Fruit fly (Drosophila melanogaster) whole organism, embryonic: ENCODE measurements around the gene plx.

Experiments used
- CG10209 ChIP-seq: fragments of 200-800 bp; sonication (Bioruptor generic); optimal IDR thresholded peaks from 3 replicates; lab custom pipeline; 2017; ENCODE audit warnings: missing biosample characterization, mild to moderate bottlenecking, missing genetic modification characterization, missing genetic modification reagents
- CG10431 ChIP-seq: fragments of 200-800 bp; sonication (Bioruptor generic); optimal IDR thresholded peaks from 3 replicates; lab custom pipeline; 2018; ENCODE audit warnings: missing biosample characterization, mild to moderate bottlenecking, missing genetic modification characterization
- CG11093 ChIP-seq: fragments of 200-800 bp; sonication (Bioruptor generic); IDR thresholded peaks from 3 replicates; pipeline ENCODE4 v1.3.6; 2022; ENCODE audit warnings: missing biosample characterization, missing genetic modification characterization
- CG12769 ChIP-seq: fragments of 200-800 bp; sonication (Bioruptor generic); optimal IDR thresholded peaks from 2 replicates; lab custom pipeline; 2019; ENCODE audit warnings: missing biosample characterization, mild to moderate bottlenecking, missing genetic modification characterization, moderate library complexity
- CG15011 ChIP-seq: fragments of 200-800 bp; sonication (Bioruptor generic); optimal IDR thresholded peaks from 3 replicates; lab custom pipeline; 2018; ENCODE audit warnings: missing biosample characterization, mild to moderate bottlenecking, missing genetic modification characterization
- CG17186 ChIP-seq: fragments of 200-800 bp; sonication (Bioruptor generic); optimal IDR thresholded peaks from 3 replicates; lab custom pipeline; 2017; ENCODE audit warnings: missing biosample characterization, missing genetic modification reagents, missing genetic modification characterization
- CG17829 ChIP-seq: fragments of 200-800 bp; optimal IDR thresholded peaks from 2 replicates; lab custom pipeline; 2019; ENCODE audit warnings: missing biosample characterization, mild to moderate bottlenecking, missing genetic modification characterization, moderate library complexity
- CG18599 ChIP-seq: fragments of 200-800 bp; sonication (Bioruptor generic); optimal IDR thresholded peaks from 3 replicates; lab custom pipeline; 2017; ENCODE audit warnings: missing biosample characterization, missing genetic modification characterization, mild to moderate bottlenecking, moderate library complexity, missing genetic modification reagents
- CG18764 ChIP-seq: fragments of 200-800 bp; sonication (Bioruptor generic); optimal IDR thresholded peaks from 3 replicates; lab custom pipeline; 2016; ENCODE audit warnings: missing biosample characterization, missing genetic modification characterization
- CG2889 ChIP-seq: fragments of 200-800 bp; sonication (Bioruptor generic); IDR thresholded peaks from 3 replicates; pipeline ENCODE4 v1.3.6; 2022; ENCODE audit warnings: missing biosample characterization, missing genetic modification characterization
- CG34376 ChIP-seq: fragments of 200-800 bp; sonication (Bioruptor generic); optimal IDR thresholded peaks from 2 replicates; lab custom pipeline; 2018; ENCODE audit warnings: missing biosample characterization, mild to moderate bottlenecking, missing genetic modification characterization
- CG34422 ChIP-seq: fragments of 200-800 bp; sonication (Bioruptor generic); IDR thresholded peaks from 3 replicates; pipeline ENCODE4 v1.3.6; 2022; ENCODE audit warnings: missing biosample characterization, missing genetic modification characterization
- CG4282 ChIP-seq: fragments of 200-800 bp; sonication (Bioruptor generic); optimal IDR thresholded peaks from 2 replicates; lab custom pipeline; 2016; ENCODE audit warnings: missing biosample characterization, missing genetic modification characterization
- CG6791 ChIP-seq: fragments of 200-800 bp; sonication (Bioruptor generic); IDR thresholded peaks from 3 replicates; pipeline ENCODE4 v1.3.6; 2022; ENCODE audit warnings: missing biosample characterization, missing genetic modification characterization; ENCODE audit not compliant: partially characterized antibody
- CG8281 ChIP-seq: fragments of 200-800 bp; sonication (Bioruptor generic); optimal IDR thresholded peaks from 2 replicates; lab custom pipeline; 2018; ENCODE audit warnings: missing biosample characterization, mild to moderate bottlenecking, missing genetic modification characterization, moderate library complexity
- CG8765 ChIP-seq: fragments of 200-800 bp; sonication (Bioruptor generic); IDR thresholded peaks from 2 replicates; pipeline ENCODE4 v1.3.6; 2022; ENCODE audit warnings: missing biosample characterization, missing genetic modification characterization
- CoRest ChIP-seq: fragments of 200-800 bp; sonication (Bioruptor generic); optimal IDR thresholded peaks from 3 replicates; lab custom pipeline; 2018; ENCODE audit warnings: missing biosample characterization, mild to moderate bottlenecking, missing genetic modification characterization, moderate library complexity
- Dad ChIP-seq: fragments of 200-800 bp; sonication (Bioruptor generic); optimal IDR thresholded peaks from 3 replicates; lab custom pipeline; 2016; ENCODE audit warnings: missing biosample characterization, missing genetic modification characterization
- Doc3 ChIP-seq: fragments of 200-800 bp; sonication (Bioruptor generic); IDR thresholded peaks from 3 replicates; pipeline ENCODE4 v1.3.6; 2022; ENCODE audit warnings: missing biosample characterization, missing genetic modification characterization; ENCODE audit not compliant: partially characterized antibody
- Elba2 ChIP-seq: fragments of 200-800 bp; sonication (Bioruptor generic); optimal IDR thresholded peaks from 3 replicates; lab custom pipeline; 2016; ENCODE audit warnings: missing biosample characterization, missing genetic modification characterization
- Hmx ChIP-seq: fragments of 200-800 bp; sonication (Bioruptor generic); optimal IDR thresholded peaks from 2 replicates; lab custom pipeline; 2016; ENCODE audit warnings: missing biosample characterization, missing genetic modification characterization
- Hr51 ChIP-seq, 2 experiments: fragments of 200-800 bp; sonication (Bioruptor generic); optimal IDR thresholded peaks; 2 replicates in 1 of 2; 3 replicates in 1 of 2; lab custom pipeline; 2016 to 2018; ENCODE audit warnings: missing biosample characterization in 2 of 2, missing genetic modification characterization in 2 of 2, mild to moderate bottlenecking in 1 of 2, moderate library complexity in 1 of 2
- MBD-R2 ChIP-seq: fragments of 200-800 bp; sonication (Bioruptor generic); IDR thresholded peaks from 2 replicates; pipeline ENCODE4 v1.3.6; 2022; ENCODE audit warnings: missing biosample characterization, missing genetic modification characterization
- Max ChIP-seq: fragments of 200-800 bp; sonication (Bioruptor generic); optimal IDR thresholded peaks from 2 replicates; lab custom pipeline; 2016; ENCODE audit warnings: missing biosample characterization, mild to moderate bottlenecking, missing genetic modification characterization
- Ptx1 ChIP-seq: fragments of 200-800 bp; sonication (Bioruptor generic); IDR thresholded peaks from 2 replicates; pipeline ENCODE4 v1.3.6; 2022; ENCODE audit warnings: missing biosample characterization, missing genetic modification characterization
- ap ChIP-seq: fragments of 200-800 bp; sonication (Bioruptor generic); IDR thresholded peaks from 2 replicates; pipeline ENCODE4 v1.3.6; 2022; ENCODE audit warnings: missing biosample characterization, missing genetic modification characterization
- ara ChIP-seq: fragments of 200-800 bp; sonication (Bioruptor generic); IDR thresholded peaks from 2 replicates; pipeline ENCODE4 v1.3.6; 2022; ENCODE audit warnings: missing biosample characterization, missing genetic modification characterization
- bbx ChIP-seq: fragments of 200-800 bp; sonication (Bioruptor generic); IDR thresholded peaks from 2 replicates; pipeline ENCODE4 v1.3.6; 2022; ENCODE audit warnings: missing biosample characterization, missing genetic modification characterization; ENCODE audit not compliant: partially characterized antibody
- bcd ChIP-seq: fragments of 200-800 bp; sonication (Bioruptor generic); optimal IDR thresholded peaks from 2 replicates; lab custom pipeline; 2017; ENCODE audit warnings: missing biosample characterization, mild to moderate bottlenecking, missing genetic modification characterization
- cato ChIP-seq: fragments of 200-800 bp; sonication (Bioruptor generic); optimal IDR thresholded peaks from 2 replicates; lab custom pipeline; 2016; ENCODE audit warnings: missing biosample characterization, missing genetic modification characterization, borderline replicate concordance
- caup ChIP-seq: fragments of 200-800 bp; sonication (Bioruptor generic); optimal IDR thresholded peaks from 3 replicates; lab custom pipeline; 2017; ENCODE audit warnings: missing biosample characterization, mild to moderate bottlenecking, missing genetic modification characterization, moderate library complexity; ENCODE audit not compliant: severe bottlenecking
- dm ChIP-seq: fragments of 200-800 bp; sonication (Bioruptor generic); optimal IDR thresholded peaks from 3 replicates; lab custom pipeline; 2016; ENCODE audit warnings: missing biosample characterization, missing genetic modification characterization
- gcm2 ChIP-seq: fragments of 200-800 bp; sonication (Bioruptor generic); optimal IDR thresholded peaks from 2 replicates; lab custom pipeline; 2016; ENCODE audit warnings: missing biosample characterization, missing genetic modification characterization
- lmd ChIP-seq: fragments of 200-800 bp; sonication (Bioruptor generic); IDR thresholded peaks from 2 replicates; pipeline ENCODE4 v1.3.6; 2022; ENCODE audit warnings: missing biosample characterization, missing genetic modification characterization
- mirr ChIP-seq: fragments of 200-800 bp; sonication (Bioruptor generic); optimal IDR thresholded peaks from 3 replicates; lab custom pipeline; 2018; ENCODE audit warnings: missing biosample characterization, mild to moderate bottlenecking, missing genetic modification characterization
- nom ChIP-seq: fragments of 200-800 bp; sonication (Bioruptor generic); optimal IDR thresholded peaks from 2 replicates; lab custom pipeline; 2017; ENCODE audit warnings: missing biosample characterization, missing genetic modification characterization, mild to moderate bottlenecking, moderate library complexity, missing genetic modification reagents
- onecut ChIP-seq: fragments of 200-800 bp; sonication (Bioruptor generic); IDR thresholded peaks from 2 replicates; pipeline ENCODE4 v1.3.6; 2022; ENCODE audit warnings: missing biosample characterization, missing genetic modification characterization
- p53 ChIP-seq: fragments of 200-800 bp; sonication (Bioruptor generic); optimal IDR thresholded peaks from 2 replicates; lab custom pipeline; 2016; ENCODE audit warnings: missing biosample characterization, missing genetic modification characterization
- pfk ChIP-seq: fragments of 200-800 bp; sonication (Bioruptor generic); optimal IDR thresholded peaks from 2 replicates; lab custom pipeline; 2018; ENCODE audit warnings: missing biosample characterization, mild to moderate bottlenecking, missing genetic modification characterization, moderate library complexity
- pho ChIP-seq: fragments of 200-800 bp; sonication (Bioruptor generic); optimal IDR thresholded peaks from 2 replicates; lab custom pipeline; 2016; ENCODE audit warnings: missing biosample characterization, missing genetic modification characterization
- pros ChIP-seq: fragments of 200-800 bp; sonication (Bioruptor generic); optimal IDR thresholded peaks from 3 replicates; lab custom pipeline; 2019; ENCODE audit warnings: missing biosample characterization, mild to moderate bottlenecking, missing genetic modification characterization, moderate library complexity
- salm ChIP-seq: fragments of 200-800 bp; sonication (Bioruptor generic); optimal IDR thresholded peaks from 2 replicates; lab custom pipeline; 2018; ENCODE audit warnings: missing biosample characterization, mild to moderate bottlenecking, missing genetic modification characterization
- slbo ChIP-seq: fragments of 200-800 bp; sonication (Bioruptor generic); IDR thresholded peaks from 2 replicates; pipeline ENCODE4 v1.3.6; 2022; ENCODE audit warnings: missing biosample characterization, missing genetic modification characterization
- slp2 ChIP-seq: fragments of 200-800 bp; sonication (Bioruptor generic); optimal IDR thresholded peaks from 2 replicates; lab custom pipeline; 2016; ENCODE audit warnings: missing biosample characterization, missing genetic modification characterization
- sob ChIP-seq: fragments of 200-800 bp; sonication (Bioruptor generic); IDR thresholded peaks from 2 replicates; pipeline ENCODE4 v1.3.6; 2022; ENCODE audit warnings: missing biosample characterization, missing genetic modification characterization
- ssp ChIP-seq: fragments of 200-800 bp; sonication (Bioruptor generic); IDR thresholded peaks from 2 replicates; pipeline ENCODE4 v1.3.6; 2022; ENCODE audit warnings: missing biosample characterization, missing genetic modification characterization
- stc ChIP-seq: fragments of 200-800 bp; sonication (Bioruptor generic); IDR thresholded peaks from 2 replicates; pipeline ENCODE4 v1.3.6; 2022; ENCODE audit warnings: missing biosample characterization, missing genetic modification characterization
- tll ChIP-seq, 2 experiments: fragments of 200-800 bp in 1 of 2; fragments of >200 bp in 1 of 2; sonication (Bioruptor generic) in 1 of 2; optimal IDR thresholded peaks; 2 replicates each; lab custom pipeline; 2017 to 2019; ENCODE audit warnings: missing biosample characterization in 2 of 2, missing genetic modification characterization in 2 of 2, mild to moderate bottlenecking in 1 of 2, moderate library complexity in 1 of 2
- unc-4 ChIP-seq: fragments of 200-800 bp; sonication (Bioruptor generic); IDR thresholded peaks from 2 replicates; pipeline ENCODE4 v1.3.6; 2022; ENCODE audit warnings: missing biosample characterization, missing genetic modification characterization; ENCODE audit not compliant: partially characterized antibody

Gene plx

dm6 chr3R:5758624-5759209 is 73.1 kb downstream of the plx start, which contains the start of gene Sec8 (continued):
- TF ChIP-seq CG34376 (GFP tag; lab: Kevin White, UChicago) (peak; percentile 12), nom (peak; percentile 15), bbx (peak; percentile 88), CG4282 (GFP tag; lab: Kevin White, UChicago) (peak; percentile 37), salm (no peak), tll (GFP tag; optimal IDR thresholded peaks at IDR 0.05; lab: Kevin White, UChicago) (no peak), Elba2 (GFP tag; lab: Kevin White, UChicago) (no peak), Hr51 (GFP tag; optimal IDR thresholded peaks at IDR 0.05; lab: Kevin White, UChicago) (peak in 1 of 2 experiments; percentile 18), slbo (GFP tag; lab: Robert Waterston, UW) (peak; percentile 68), CG17829 (tag; lab: Kevin White, UChicago) (peak; percentile 22), MBD-R2 (GFP tag; lab: Robert Waterston, UW) (peak; percentile 77), CG15011 (no peak), CG18764 (GFP tag; lab: Kevin White, UChicago) (peak; percentile 17), ara (GFP tag; lab: Robert Waterston, UW) (no peak), CG8281 (tag; lab: Kevin White, UChicago) (no peak), stc (GFP tag; lab: Robert Waterston, UW) (no peak), ap (GFP tag; lab: Robert Waterston, UW) (no peak), unc-4 (GFP tag; lab: Robert Waterston, UW) (peak; percentile 83), Hmx (GFP tag; lab: Kevin White, UChicago) (no peak), slp2 (GFP tag; lab: Kevin White, UChicago) (no peak), Dad (GFP tag; lab: Kevin White, UChicago) (peak; percentile 57), p53 (GFP tag; lab: Kevin White, UChicago) (no peak), mirr (GFP tag; lab: Kevin White, UChicago) (no peak), pfk (GFP tag; lab: Kevin White, UChicago) (no peak), CG10431 (GFP tag; lab: Kevin White, UChicago) (no peak), onecut (no peak), cato (GFP tag; lab: Kevin White, UChicago) (no peak), Ptx1 (GFP tag; lab: Robert Waterston, UW) (no peak), bcd (GFP tag; lab: Kevin White, UChicago) (no peak), CG12769 (tag; lab: Kevin White, UChicago) (no peak), caup (GFP tag; lab: Kevin White, UChicago) (no peak), CG6791 (GFP tag; lab: Robert Waterston, UW) (peak; percentile 91), ssp (GFP tag; lab: Robert Waterston, UW) (no peak), pros (no peak), gcm2 (no peak), pho (GFP tag; lab: Kevin White, UChicago) (peak; percentile 52), CG2889 (GFP tag; lab: Robert Waterston, UW) (no peak), dm (GFP tag; lab: Kevin White, UChicago) (peak; percentile 4), CG34422 (GFP tag; lab: Robert Waterston, UW) (peak; percentile 64; the same call in 2 of the 3 replicates), CG10209 (GFP tag; lab: Kevin White, UChicago) (no peak), CG18599 (GFP tag; lab: Kevin White, UChicago) (no peak), CG17186 (GFP tag; lab: Kevin White, UChicago) (peak; percentile 33), Doc3 (GFP tag; lab: Robert Waterston, UW) (peak; percentile 70), sob (GFP tag; lab: Robert Waterston, UW) (no peak; the same call in 1 of the 2 replicates), CoRest (tag; lab: Kevin White, UChicago) (peak; percentile 60), Max (GFP tag; lab: Kevin White, UChicago) (peak; percentile 2), CG11093 (GFP tag; lab: Robert Waterston, UW) (no peak), CG8765 (GFP tag; lab: Robert Waterston, UW) (no peak), lmd (GFP tag; lab: Robert Waterston, UW) (peak; percentile 36; the same call in 1 of the 2 replicates)
